Worm (Caenorhabditis elegans): ENCODE results near the gene C25H3.1.

Gene C25H3.1

DNA sequence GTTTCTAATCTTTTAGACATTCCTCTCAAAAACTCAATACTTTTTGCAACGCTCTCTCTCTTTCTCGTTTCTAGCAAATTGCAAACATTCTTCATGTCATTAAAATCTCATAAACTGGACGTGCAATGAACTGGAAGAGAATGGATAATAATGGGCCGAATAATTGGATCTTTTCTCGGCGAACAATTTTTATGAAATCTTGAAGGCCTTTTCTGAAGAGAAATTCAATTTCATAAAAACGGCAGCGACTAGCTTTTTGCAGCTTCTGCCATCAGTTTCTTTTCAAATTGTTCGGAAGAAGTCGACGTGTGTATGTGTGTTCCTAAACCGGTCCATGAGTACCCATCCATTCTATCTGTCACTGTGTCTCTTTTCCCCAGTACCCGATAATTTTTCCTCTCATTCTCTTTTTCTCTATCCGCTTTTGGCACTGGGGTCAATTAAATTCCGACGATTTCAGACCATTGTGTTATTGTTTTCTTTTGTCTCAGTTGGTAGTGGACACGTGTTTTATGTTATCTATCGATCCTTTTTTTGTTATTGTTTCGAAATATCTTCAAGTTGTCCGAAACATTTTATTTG, 3.8 kb downstream of the C25H3.1 start:
- TF ChIP-seq nhr-11 (tag; optimal IDR thresholded peaks at IDR 0.05) (no peak), mdl-1 (tag; optimal IDR thresholded peaks at IDR 0.05) (no peak), mml-1 (tag; optimal IDR thresholded peaks at IDR 0.05) (no peak), egl-5 (tag; optimal IDR thresholded peaks at IDR 0.05) (peak; percentile 91), snpc-4 (tag; optimal IDR thresholded peaks at IDR 0.05) (peak; percentile 11), nhr-23 (tag; optimal IDR thresholded peaks at IDR 0.05) (peak; percentile 13), nhr-25 (tag; optimal IDR thresholded peaks at IDR 0.05) (peak; percentile 62), hmg-11 (tag; optimal IDR thresholded peaks at IDR 0.05) (peak; percentile 30), lin-15B (tag; optimal IDR thresholded peaks at IDR 0.05) (no peak)

DNA sequence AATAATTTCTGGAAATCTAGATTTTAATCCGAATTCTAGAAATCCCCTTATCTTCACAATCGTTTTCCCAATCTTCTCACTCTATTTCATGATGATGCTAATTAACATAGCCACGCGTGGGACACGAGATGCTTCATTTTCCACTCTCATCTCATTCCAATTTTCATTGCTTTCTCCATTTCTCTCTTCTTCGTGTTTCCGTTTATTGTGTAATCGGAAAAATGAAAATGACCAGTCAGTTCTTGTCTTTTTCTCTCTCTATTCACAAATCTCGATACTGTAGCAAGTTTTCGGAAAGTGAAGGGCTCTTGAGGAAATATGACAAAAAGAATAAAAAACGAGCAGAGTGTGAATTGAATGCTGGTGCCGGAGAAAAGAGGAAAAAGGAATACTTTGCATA, 5.6 kb downstream of the C25H3.1 start:
- TF ChIP-seq lsy-12 (tag; optimal IDR thresholded peaks at IDR 0.05) (no peak), egl-5 (tag; optimal IDR thresholded peaks at IDR 0.05) (peak; percentile 6)

DNA sequence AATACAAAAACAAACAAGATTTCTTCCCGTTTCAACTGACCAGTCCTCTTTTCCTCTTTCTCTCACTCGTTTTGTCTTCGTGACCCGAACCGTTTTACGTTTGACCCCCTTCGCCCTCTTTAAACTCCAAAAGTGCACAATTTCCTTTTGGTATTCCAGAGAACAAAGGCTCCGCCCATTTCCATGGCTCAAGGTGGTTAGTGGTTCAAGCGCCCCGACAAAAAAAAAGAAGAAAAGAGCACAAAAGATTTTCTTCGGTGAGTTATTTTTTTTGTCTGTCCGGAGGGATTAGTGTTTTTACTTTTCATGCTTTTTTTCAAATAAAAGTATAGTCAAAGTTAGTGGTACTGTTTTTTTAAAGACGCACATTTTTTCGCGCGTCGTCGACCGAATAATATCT, 8.7 kb downstream of the C25H3.1 start, which contains the start of gene osta-2:
Gene osta-2, plus strand, starts transcription at position 160 of the 400 bp plus-strand sequence.
- no peak for TF ChIP-seq ceh-16 (tag; optimal IDR thresholded peaks at IDR 0.05)
- TF ChIP-seq nfya-1 (tag; optimal IDR thresholded peaks at IDR 0.05; ENCODE audit: insufficient read depth) = peak; percentile 41
- no peak for TF ChIP-seq snpc-4 (tag; optimal IDR thresholded peaks at IDR 0.05)
- peak; percentile 25 for TF ChIP-seq pha-4 (tag; optimal IDR thresholded peaks at IDR 0.05)
- no peak for TF ChIP-seq mml-1 (tag; optimal IDR thresholded peaks at IDR 0.05)
- peak; percentile 6 for TF ChIP-seq egl-5 (tag; optimal IDR thresholded peaks at IDR 0.05)

DNA sequence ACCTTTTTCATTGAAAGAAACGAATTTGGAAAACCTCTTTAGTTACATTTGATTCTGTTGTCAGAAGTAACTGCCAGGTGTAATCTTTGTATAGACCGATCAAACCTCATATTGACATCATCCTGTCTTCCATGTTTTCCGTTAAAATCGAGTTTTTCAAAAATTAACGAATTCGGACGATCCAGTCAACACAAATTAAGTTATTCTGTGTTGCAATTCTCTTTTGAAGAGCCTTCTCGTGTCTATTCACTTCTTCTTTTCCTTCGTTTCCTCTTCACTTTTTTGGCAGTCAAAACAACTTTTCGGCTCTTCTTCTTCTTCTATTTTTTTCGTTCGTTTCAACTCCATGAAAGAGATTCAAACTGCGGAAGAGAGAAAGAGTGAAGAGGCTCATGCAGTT, 9.3 kb downstream of the C25H3.1 start:
- TF ChIP-seq fkh-10 (GFP tag; optimal IDR thresholded peaks at IDR 0.05) (peak; percentile 95), nhr-25 (tag; optimal IDR thresholded peaks at IDR 0.05) (no peak), nfya-1 (tag; optimal IDR thresholded peaks at IDR 0.05; ENCODE audit: insufficient read depth) (peak; percentile 18), aly-2 (tag; optimal IDR thresholded peaks at IDR 0.05) (no peak), ceh-16 (tag; optimal IDR thresholded peaks at IDR 0.05) (no peak), ZK546.5 (tag; optimal IDR thresholded peaks at IDR 0.05) (no peak)

DNA sequence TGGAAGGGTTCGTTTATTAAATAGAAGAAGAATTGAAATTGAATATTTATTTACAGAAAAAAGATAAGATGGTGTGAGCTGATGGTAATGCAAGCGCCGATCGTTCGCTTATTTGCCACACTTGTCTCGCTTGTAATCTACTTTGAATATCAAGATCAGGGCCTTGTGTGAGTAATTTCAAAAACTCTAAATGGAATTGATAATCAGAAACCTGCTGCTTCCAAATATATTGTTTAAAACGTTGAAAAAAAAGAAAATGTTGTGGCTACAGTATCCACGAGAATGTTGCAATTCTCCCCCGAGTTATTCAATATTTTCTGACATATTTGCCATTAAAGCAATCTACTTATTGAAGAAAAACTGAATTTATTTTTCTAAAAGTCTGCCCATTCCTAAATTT, 12.0 kb downstream of the C25H3.1 start:
- TF ChIP-seq ceh-9 (tag; optimal IDR thresholded peaks at IDR 0.05) (no peak), nhr-237 (tag; optimal IDR thresholded peaks at IDR 0.05) (no peak), lsy-12 (tag; optimal IDR thresholded peaks at IDR 0.05) (no peak), elt-1 (tag; optimal IDR thresholded peaks at IDR 0.05) (no peak), nhr-23 (tag; optimal IDR thresholded peaks at IDR 0.05) (no peak), mdl-1 (tag; optimal IDR thresholded peaks at IDR 0.05) (no peak), nhr-11 (tag; optimal IDR thresholded peaks at IDR 0.05) (no peak), pqm-1 (tag; optimal IDR thresholded peaks at IDR 0.05) (no peak), fos-1 (tag; optimal IDR thresholded peaks at IDR 0.05) (no peak), ztf-11 (tag; optimal IDR thresholded peaks at IDR 0.05) (no peak), ceh-28 (tag; optimal IDR thresholded peaks at IDR 0.05) (no peak), ceh-82 (tag; optimal IDR thresholded peaks at IDR 0.05) (no peak), nhr-43 (tag; optimal IDR thresholded peaks at IDR 0.05; ENCODE audit: poor library complexity, severe bottlenecking) (no peak), pha-4 (tag; optimal IDR thresholded peaks at IDR 0.05) (no peak), nfya-1 (tag; optimal IDR thresholded peaks at IDR 0.05; ENCODE audit: insufficient read depth) (no peak), nhr-76 (tag; optimal IDR thresholded peaks at IDR 0.05) (no peak), fkh-10 (GFP tag; optimal IDR thresholded peaks at IDR 0.05) (no peak), lin-39 (tag; optimal IDR thresholded peaks at IDR 0.05) (no peak)

DNA sequence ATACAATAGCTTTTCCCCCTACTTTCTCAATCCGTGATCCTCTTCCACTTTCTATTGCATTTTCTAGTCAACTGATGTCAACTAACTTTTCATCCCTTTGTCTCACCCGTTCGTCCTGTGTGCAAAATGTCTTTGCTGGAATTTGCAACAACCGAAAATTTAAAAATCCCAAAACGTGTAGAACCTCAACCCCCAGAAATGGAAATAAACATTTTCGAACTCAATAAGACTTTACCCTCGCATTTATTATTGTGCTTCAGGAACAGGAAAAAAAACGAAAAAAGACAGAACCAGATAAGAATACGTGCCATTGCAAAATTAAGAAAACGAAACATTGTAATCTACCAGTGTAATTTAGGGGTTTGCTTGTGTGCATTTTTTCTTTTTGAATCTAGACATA, 13.3 kb downstream of the C25H3.1 start:
- no peak for TF ChIP-seq pqm-1 (tag; optimal IDR thresholded peaks at IDR 0.05)
- no peak for TF ChIP-seq fkh-2 (tag; optimal IDR thresholded peaks at IDR 0.05)
- TF ChIP-seq elt-1 (tag; optimal IDR thresholded peaks at IDR 0.05) = no peak
- peak; percentile 33 for TF ChIP-seq ama-1 (optimal IDR thresholded peaks at IDR 0.05)
- no peak for TF ChIP-seq mml-1 (tag; optimal IDR thresholded peaks at IDR 0.05)
- peak; percentile 44 for TF ChIP-seq ztf-4 (tag; optimal IDR thresholded peaks at IDR 0.05)
- peak; percentile 22 for TF ChIP-seq elt-2 (tag; optimal IDR thresholded peaks at IDR 0.05)
